Fruit fly (Drosophila melanogaster): ENCODE data around the gene Pus10.

- TF ChIP-seq psq (GFP tag; optimal IDR thresholded peaks at IDR 0.05) (no peak), vfl (GFP tag; optimal IDR thresholded peaks at IDR 0.05) (no peak), sob (GFP tag; IDR thresholded peaks at IDR 0.05) (no peak), Trl (optimal IDR thresholded peaks at IDR 0.05) (no peak), Trl (GFP tag; optimal IDR thresholded peaks at IDR 0.05) (no peak), D19A (tag; optimal IDR thresholded peaks at IDR 0.05) (no peak), CG10979 (tag; optimal IDR thresholded peaks at IDR 0.05) (no peak), toy (GFP tag; IDR thresholded peaks at IDR 0.05) (no peak)
Observed at dm6 chr2L:116388-116787, 38.7 kb downstream of the Pus10 start, which contains the start of gene CG13694.

All from whole organism, embryonic.